Fruit fly (Drosophila melanogaster) whole organism, embryonic: ENCODE data around the gene Neto.

Experiments used
- CG9932 ChIP-seq: fragments of 200-800 bp; sonication (Bioruptor generic); IDR thresholded peaks from 2 replicates; pipeline ENCODE4 v1.3.6; 2022; ENCODE audit warnings: missing biosample characterization, missing genetic modification characterization
- Doc2 ChIP-seq: fragments of 200-800 bp; sonication (Bioruptor generic); IDR thresholded peaks from 2 replicates; pipeline ENCODE4 v1.3.6; 2022; ENCODE audit warnings: missing biosample characterization, missing genetic modification characterization
- Myb ChIP-seq: fragments of 200-800 bp; sonication (Bioruptor generic); optimal IDR thresholded peaks from 2 replicates; lab custom pipeline; 2016; ENCODE audit warnings: missing biosample characterization, missing genetic modification characterization
- Stat92E ChIP-seq, 3 experiments: fragments of >200 bp in 2 of 3; fragments of 200-800 bp in 1 of 3; sonication (Bioruptor generic) in 1 of 3; optimal IDR thresholded peaks; 2 replicates each; lab custom pipeline; 2017 to 2019; ENCODE audit warnings: missing biosample characterization in 3 of 3, missing genetic modification characterization in 3 of 3, mild to moderate bottlenecking in 1 of 3, moderate library complexity in 1 of 3
- abd-A ChIP-seq: fragments of 200-800 bp; sonication (Bioruptor generic); optimal IDR thresholded peaks from 3 replicates; lab custom pipeline; 2019; ENCODE audit warnings: missing biosample characterization, mild to moderate bottlenecking, missing genetic modification characterization, moderate library complexity

DNA sequence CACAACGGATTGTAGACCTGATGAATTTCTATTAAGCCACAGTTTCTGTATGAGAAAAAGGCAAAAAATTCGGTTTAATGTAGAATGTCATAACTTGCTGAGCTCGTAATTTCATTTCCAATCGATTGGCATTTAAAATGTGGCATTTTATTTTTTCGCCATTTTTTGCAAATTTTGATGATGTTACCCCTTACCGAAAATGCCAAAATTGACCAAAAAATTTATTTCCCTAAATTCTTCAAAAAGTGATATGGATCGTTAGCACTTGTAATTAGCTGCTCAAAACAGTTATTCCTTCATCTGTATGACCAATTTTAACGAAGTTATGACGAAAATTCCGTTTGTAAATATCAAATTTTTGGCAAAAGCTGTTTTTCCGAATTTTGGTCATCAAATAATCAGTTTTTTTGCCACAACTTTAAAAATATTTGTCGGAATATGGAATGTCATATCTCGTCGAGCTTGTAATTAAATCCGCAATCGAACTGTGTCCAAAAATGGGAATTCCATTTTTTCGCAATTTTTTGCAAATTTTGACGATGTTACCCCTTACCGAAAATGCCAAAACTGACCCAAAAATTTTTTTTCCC, 84.6 kb downstream of the Neto start, which contains the start of gene CG44428:
- no peak for TF ChIP-seq Myb (GFP tag; lab: Kevin White, UChicago)
- TF ChIP-seq Stat92E (GFP tag; optimal IDR thresholded peaks at IDR 0.05; lab: Kevin White, UChicago), result no peak
- no peak for TF ChIP-seq Doc2 (GFP tag; lab: Robert Waterston, UW)
- TF ChIP-seq CG9932 (GFP tag; lab: Robert Waterston, UW), result no peak
- no peak for TF ChIP-seq abd-A (tag; lab: Kevin White, UChicago)
